Fruit fly (Drosophila melanogaster) whole organism, embryonic: ENCODE data around the gene CG7227.

Experiments
- BtbVII ChIP-seq: fragments of 200-800 bp; sonication (Bioruptor generic); optimal IDR thresholded peaks from 3 replicates; lab custom pipeline; 2017; ENCODE audit warnings: missing biosample characterization, mild to moderate bottlenecking, missing genetic modification characterization
- CG10267 ChIP-seq: fragments of 200-800 bp; sonication (Bioruptor generic); optimal IDR thresholded peaks from 2 replicates; lab custom pipeline; 2018; ENCODE audit warnings: missing biosample characterization, mild to moderate bottlenecking, missing genetic modification characterization, moderate library complexity
- CG10543 ChIP-seq: fragments of 200-800 bp; sonication (Bioruptor generic); optimal IDR thresholded peaks from 3 replicates; lab custom pipeline; 2017; ENCODE audit warnings: missing biosample characterization, mild to moderate bottlenecking, missing genetic modification characterization, moderate library complexity
- CG10979 ChIP-seq: fragments of 200-800 bp; sonication (Bioruptor generic); optimal IDR thresholded peaks from 2 replicates; lab custom pipeline; 2018; ENCODE audit warnings: missing biosample characterization, mild to moderate bottlenecking, missing genetic modification characterization, moderate library complexity
- CG12659 ChIP-seq: fragments of 200-800 bp; sonication (Bioruptor generic); optimal IDR thresholded peaks from 3 replicates; lab custom pipeline; 2017; ENCODE audit warnings: mild to moderate bottlenecking, missing biosample characterization, missing genetic modification reagents, missing genetic modification characterization
- CG12769 ChIP-seq: fragments of 200-800 bp; sonication (Bioruptor generic); optimal IDR thresholded peaks from 2 replicates; lab custom pipeline; 2019; ENCODE audit warnings: missing biosample characterization, mild to moderate bottlenecking, missing genetic modification characterization, moderate library complexity
- CG13287 ChIP-seq: fragments of 200-800 bp; sonication (Bioruptor generic); IDR thresholded peaks from 2 replicates; pipeline ENCODE4 v1.3.6; 2022; ENCODE audit warnings: missing biosample characterization, missing genetic modification characterization; ENCODE audit not compliant: partially characterized antibody
- CG1603 ChIP-seq: fragments of 200-800 bp; sonication (Bioruptor generic); optimal IDR thresholded peaks from 2 replicates; lab custom pipeline; 2019; ENCODE audit warnings: missing biosample characterization, mild to moderate bottlenecking, missing genetic modification characterization, moderate library complexity
- CG2129 ChIP-seq: fragments of 200-800 bp; sonication (Bioruptor generic); IDR thresholded peaks from 2 replicates; pipeline ENCODE4 v1.3.6; 2022; ENCODE audit warnings: missing biosample characterization, missing genetic modification characterization; ENCODE audit not compliant: partially characterized antibody
- CG2199 ChIP-seq: fragments of 200-800 bp; sonication (Bioruptor generic); IDR thresholded peaks from 3 replicates; pipeline ENCODE4 v1.3.6; 2022; ENCODE audit warnings: missing biosample characterization, missing genetic modification characterization
- CG34422 ChIP-seq: fragments of 200-800 bp; sonication (Bioruptor generic); IDR thresholded peaks from 3 replicates; pipeline ENCODE4 v1.3.6; 2022; ENCODE audit warnings: missing biosample characterization, missing genetic modification characterization
- CG42726 ChIP-seq: fragments of 200-800 bp; sonication (Bioruptor generic); IDR thresholded peaks from 2 replicates; pipeline ENCODE4 v1.3.6; 2022; ENCODE audit warnings: missing biosample characterization, missing genetic modification characterization; ENCODE audit not compliant: partially characterized antibody
- CG9797 ChIP-seq: fragments of 200-800 bp; sonication (Bioruptor generic); optimal IDR thresholded peaks from 3 replicates; lab custom pipeline; 2018; ENCODE audit warnings: missing biosample characterization, mild to moderate bottlenecking, missing genetic modification characterization
- CG9932 ChIP-seq: fragments of 200-800 bp; sonication (Bioruptor generic); IDR thresholded peaks from 2 replicates; pipeline ENCODE4 v1.3.6; 2022; ENCODE audit warnings: missing biosample characterization, missing genetic modification characterization
- CTCF ChIP-seq: fragments of 200-800 bp; sonication (Bioruptor generic); optimal IDR thresholded peaks from 2 replicates; lab custom pipeline; 2017; ENCODE audit warnings: missing biosample characterization, mild to moderate bottlenecking, missing genetic modification characterization, moderate library complexity
- CoRest ChIP-seq: fragments of 200-800 bp; sonication (Bioruptor generic); optimal IDR thresholded peaks from 3 replicates; lab custom pipeline; 2018; ENCODE audit warnings: missing biosample characterization, mild to moderate bottlenecking, missing genetic modification characterization, moderate library complexity
- Deaf1 ChIP-seq: fragments of 200-800 bp; optimal IDR thresholded peaks from 3 replicates; lab custom pipeline; 2019; ENCODE audit warnings: missing biosample characterization, mild to moderate bottlenecking, missing genetic modification characterization, moderate library complexity
- Dp ChIP-seq: fragments of 200-800 bp; sonication (Bioruptor generic); optimal IDR thresholded peaks from 2 replicates; lab custom pipeline; 2018; ENCODE audit warnings: missing biosample characterization, mild to moderate bottlenecking, missing genetic modification characterization, moderate library complexity
- E2f2 ChIP-seq: fragments of 200-800 bp; sonication (Bioruptor generic); IDR thresholded peaks from 2 replicates; pipeline ENCODE4 v1.3.6; 2022; ENCODE audit warnings: missing biosample characterization, missing genetic modification characterization
- HLH3B ChIP-seq: fragments of 200-800 bp; sonication (Bioruptor generic); IDR thresholded peaks from 2 replicates; pipeline ENCODE4 v1.3.6; 2022; ENCODE audit warnings: missing biosample characterization, missing genetic modification characterization
- HLH4C ChIP-seq: fragments of 200-800 bp; sonication (Bioruptor generic); IDR thresholded peaks from 3 replicates; pipeline ENCODE4 v1.3.6; 2022; ENCODE audit warnings: missing biosample characterization, missing genetic modification characterization; ENCODE audit not compliant: partially characterized antibody
- Hey ChIP-seq: fragments of 200-800 bp; sonication (Bioruptor generic); optimal IDR thresholded peaks from 3 replicates; lab custom pipeline; 2018; ENCODE audit warnings: missing biosample characterization, mild to moderate bottlenecking, missing genetic modification characterization
- HmgZ ChIP-seq: fragments of 200-800 bp; sonication (Bioruptor generic); optimal IDR thresholded peaks from 2 replicates; lab custom pipeline; 2018; ENCODE audit warnings: missing biosample characterization, mild to moderate bottlenecking, missing genetic modification characterization
- MESR4 ChIP-seq: fragments of 200-800 bp; sonication (Bioruptor generic); optimal IDR thresholded peaks from 2 replicates; lab custom pipeline; 2018; ENCODE audit warnings: missing biosample characterization, mild to moderate bottlenecking, missing genetic modification characterization, moderate library complexity
- Pdp1 ChIP-seq, 2 experiments: fragments of 200-800 bp; sonication (Bioruptor generic); optimal IDR thresholded peaks; 3 replicates each; lab custom pipeline; 2016; ENCODE audit warnings: missing biosample characterization in 2 of 2, missing genetic modification characterization in 2 of 2, mild to moderate bottlenecking in 1 of 2, moderate library complexity in 1 of 2
- az2 ChIP-seq: fragments of 200-800 bp; sonication (Bioruptor generic); optimal IDR thresholded peaks from 3 replicates; lab custom pipeline; 2016; ENCODE audit warnings: missing biosample characterization, missing genetic modification characterization
- chinmo ChIP-seq: fragments of 200-800 bp; sonication (Bioruptor generic); IDR thresholded peaks from 4 replicates; pipeline ENCODE4 v1.3.6; 2022; ENCODE audit warnings: missing biosample characterization, missing genetic modification characterization; ENCODE audit not compliant: partially characterized antibody
- ems ChIP-seq: fragments of 200-800 bp; sonication (Bioruptor generic); optimal IDR thresholded peaks from 3 replicates; lab custom pipeline; 2016; ENCODE audit warnings: missing biosample characterization, missing genetic modification characterization
- fd64A ChIP-seq: fragments of 200-800 bp; sonication (Bioruptor generic); optimal IDR thresholded peaks from 3 replicates; lab custom pipeline; 2018; ENCODE audit warnings: missing biosample characterization, mild to moderate bottlenecking, missing genetic modification characterization
- ftz-f1 ChIP-seq: fragments of 200-800 bp; sonication (Bioruptor generic); optimal IDR thresholded peaks from 2 replicates; lab custom pipeline; 2016; ENCODE audit warnings: missing biosample characterization, missing genetic modification characterization
- gcm2 ChIP-seq: fragments of 200-800 bp; sonication (Bioruptor generic); optimal IDR thresholded peaks from 2 replicates; lab custom pipeline; 2016; ENCODE audit warnings: missing biosample characterization, missing genetic modification characterization
- jumu ChIP-seq: fragments of 200-800 bp; sonication (Bioruptor generic); optimal IDR thresholded peaks from 3 replicates; lab custom pipeline; 2016; ENCODE audit warnings: missing biosample characterization, missing genetic modification characterization
- ken ChIP-seq: fragments of 200-800 bp; sonication (Bioruptor generic); IDR thresholded peaks from 3 replicates; pipeline ENCODE4 v1.3.6; 2022; ENCODE audit warnings: missing biosample characterization, missing genetic modification characterization
- knrl ChIP-seq: fragments of 200-800 bp; sonication (Bioruptor generic); IDR thresholded peaks from 3 replicates; pipeline ENCODE4 v1.3.6; 2022; ENCODE audit warnings: missing biosample characterization, missing genetic modification characterization; ENCODE audit not compliant: partially characterized antibody
- lov ChIP-seq, 2 experiments: fragments of 200-800 bp in 1 of 2; fragments of >200 bp in 1 of 2; sonication (Bioruptor generic) in 1 of 2; IDR thresholded peaks in 1 of 2; optimal IDR thresholded peaks in 1 of 2; 2 replicates in 1 of 2; 3 replicates in 1 of 2; pipeline versions ENCODE4 v1.3.6 to Lab custom; 2017 to 2022; ENCODE audit warnings: missing biosample characterization in 1 of 2, missing genetic modification characterization in 1 of 2
- mld ChIP-seq: fragments of 200-800 bp; sonication (Bioruptor generic); IDR thresholded peaks from 3 replicates; pipeline ENCODE4 v1.3.6; 2022; ENCODE audit warnings: missing biosample characterization, missing genetic modification characterization; ENCODE audit not compliant: partially characterized antibody
- nerfin-2 ChIP-seq: fragments of 200-800 bp; sonication (Bioruptor generic); IDR thresholded peaks from 2 replicates; pipeline ENCODE4 v1.3.6; 2022; ENCODE audit warnings: missing biosample characterization, missing genetic modification characterization; ENCODE audit not compliant: partially characterized antibody
- onecut ChIP-seq: fragments of 200-800 bp; sonication (Bioruptor generic); IDR thresholded peaks from 2 replicates; pipeline ENCODE4 v1.3.6; 2022; ENCODE audit warnings: missing biosample characterization, missing genetic modification characterization
- psq ChIP-seq: fragments of 200-800 bp; sonication (Bioruptor generic); optimal IDR thresholded peaks from 2 replicates; lab custom pipeline; 2017; ENCODE audit warnings: missing biosample characterization, missing genetic modification characterization
- run ChIP-seq: fragments of 200-800 bp; sonication (Bioruptor generic); optimal IDR thresholded peaks from 3 replicates; lab custom pipeline; 2018; ENCODE audit warnings: missing biosample characterization, mild to moderate bottlenecking, missing genetic modification characterization
- sd ChIP-seq: fragments of 200-800 bp; sonication (Bioruptor generic); optimal IDR thresholded peaks from 3 replicates; lab custom pipeline; 2018; ENCODE audit warnings: missing biosample characterization, mild to moderate bottlenecking, missing genetic modification characterization, moderate library complexity
- sens ChIP-seq: fragments of 200-800 bp; sonication (Bioruptor generic); peaks from one replicate; lab custom pipeline; 2016; ENCODE audit warnings: missing biosample characterization, missing genetic modification characterization
- stwl ChIP-seq: fragments of 200-800 bp; sonication (Bioruptor generic); optimal IDR thresholded peaks from 3 replicates; lab custom pipeline; 2018; ENCODE audit warnings: missing biosample characterization, mild to moderate bottlenecking, missing genetic modification characterization, moderate library complexity
- tin ChIP-seq: fragments of 200-800 bp; sonication (Bioruptor generic); optimal IDR thresholded peaks from 3 replicates; lab custom pipeline; 2016; ENCODE audit warnings: missing biosample characterization, missing genetic modification characterization
- tll ChIP-seq, 2 experiments: fragments of 200-800 bp in 1 of 2; fragments of >200 bp in 1 of 2; sonication (Bioruptor generic) in 1 of 2; optimal IDR thresholded peaks; 2 replicates each; lab custom pipeline; 2017 to 2019; ENCODE audit warnings: missing biosample characterization in 2 of 2, missing genetic modification characterization in 2 of 2, mild to moderate bottlenecking in 1 of 2, moderate library complexity in 1 of 2
- trem ChIP-seq: fragments of 200-800 bp; optimal IDR thresholded peaks from 3 replicates; lab custom pipeline; 2019; ENCODE audit warnings: missing biosample characterization, mild to moderate bottlenecking, missing genetic modification characterization, moderate library complexity

Gene CG7227

DNA sequence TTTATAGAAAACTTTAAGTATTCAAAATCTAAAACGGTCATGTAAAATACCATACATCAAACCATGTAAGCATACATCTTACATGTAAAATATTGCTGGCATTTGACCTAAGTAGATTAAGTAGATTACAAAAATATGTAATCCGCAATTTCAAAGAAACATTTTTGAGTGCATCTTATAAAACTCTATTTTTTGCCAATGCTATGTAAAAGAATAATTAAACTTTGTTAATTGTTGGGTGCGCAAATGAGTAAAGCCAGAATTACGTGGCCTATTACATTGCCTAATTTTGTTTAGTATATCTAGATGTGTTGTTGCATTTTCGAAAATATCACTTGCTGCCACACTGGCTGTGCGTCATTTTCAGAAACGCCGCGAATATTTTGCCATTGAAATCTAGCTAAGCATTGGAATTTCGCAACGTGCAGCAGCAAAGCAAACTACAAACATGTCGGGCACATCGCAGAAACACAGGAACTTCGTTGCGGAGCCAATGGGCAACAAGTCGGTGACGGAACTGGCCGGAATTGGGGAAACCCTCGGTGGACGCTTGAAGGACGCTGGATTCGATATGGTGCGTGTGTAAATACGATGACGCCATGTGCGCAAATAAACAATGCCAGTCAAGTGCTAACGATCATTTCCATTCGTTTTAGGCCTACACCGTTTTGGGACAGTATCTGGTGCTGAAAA, 31.4 kb upstream of the CG7227 start, which contains the start of gene baf (continued):
- TF ChIP-seq ems (GFP tag; lab: Kevin White, UChicago) (no peak), nerfin-2 (peak; percentile 37; the same call in 1 of the 2 replicates), E2f2 (GFP tag; lab: Robert Waterston, UW) (peak; percentile 68), mld (GFP tag; lab: Robert Waterston, UW) (no peak), HmgZ (tag; lab: Kevin White, UChicago) (peak; percentile 10), knrl (peak; percentile 54; the same call in 2 of the 3 replicates), CG10267 (tag; lab: Kevin White, UChicago) (peak; percentile 26), run (no peak), gcm2 (GFP tag; lab: Kevin White, UChicago) (no peak), MESR4 (GFP tag; lab: Kevin White, UChicago) (peak; percentile 71), ftz-f1 (GFP tag; lab: Kevin White, UChicago) (peak; percentile 37), stwl (tag; lab: Kevin White, UChicago) (peak; percentile 36), CTCF (GFP tag; lab: Kevin White, UChicago) (peak; percentile 68), CG12659 (peak; percentile 30), CG1603 (tag; lab: Kevin White, UChicago) (no peak), Hey (tag; lab: Kevin White, UChicago) (no peak), CoRest (tag; lab: Kevin White, UChicago) (peak; percentile 9), CG9797 (GFP tag; lab: Kevin White, UChicago) (peak; percentile 73), HLH3B (GFP tag; lab: Robert Waterston, UW) (no peak), Dp (GFP tag; lab: Kevin White, UChicago) (peak; percentile 62), trem (tag; lab: Kevin White, UChicago) (peak; percentile 47), CG42726 (GFP tag; lab: Robert Waterston, UW) (peak; percentile 4; the same call in 1 of the 2 replicates), HLH4C (no peak), sd (tag; lab: Kevin White, UChicago) (peak; percentile 81)

DNA sequence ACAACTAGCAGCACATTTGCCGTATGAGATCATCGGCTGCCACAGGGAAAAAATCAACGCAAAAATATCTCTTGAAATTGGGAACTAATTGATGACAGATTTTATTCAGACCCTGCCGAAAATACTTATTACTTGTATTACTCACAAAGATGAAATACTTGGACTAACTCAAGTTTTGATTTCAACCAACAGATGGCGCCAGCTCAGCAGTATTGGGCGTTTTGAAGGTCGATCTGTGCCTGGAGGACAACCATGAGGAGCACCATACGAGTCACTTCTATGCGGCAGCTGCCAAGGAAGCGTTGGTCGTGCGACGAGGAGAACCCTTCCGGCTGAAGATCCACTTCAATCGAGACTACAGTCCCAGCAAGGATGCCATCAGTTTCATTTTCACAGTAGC, 26.4 kb upstream of the CG7227 start:
- TF ChIP-seq chinmo (0 out of 4 replicates have a peak, but pooled peaks have one; percentile 1), lov (optimal IDR thresholded peaks at IDR 0.05; lab: Kevin White, UChicago) (no peak), lov (GFP tag; IDR thresholded peaks at IDR 0.05; lab: Robert Waterston, UW) (no peak), CG10979 (tag; lab: Kevin White, UChicago) (peak; percentile 47), az2 (GFP tag; lab: Kevin White, UChicago) (no peak), sens (GFP tag; lab: Kevin White, UChicago) (peak; percentile 1), CG2199 (GFP tag; lab: Robert Waterston, UW) (0 out of 3 replicates have a peak, but pooled peaks have one; percentile 50), CTCF (GFP tag; lab: Kevin White, UChicago) (peak; percentile 83), onecut (GFP tag; lab: Robert Waterston, UW) (no peak), fd64A (GFP tag; lab: Kevin White, UChicago) (no peak)

DNA sequence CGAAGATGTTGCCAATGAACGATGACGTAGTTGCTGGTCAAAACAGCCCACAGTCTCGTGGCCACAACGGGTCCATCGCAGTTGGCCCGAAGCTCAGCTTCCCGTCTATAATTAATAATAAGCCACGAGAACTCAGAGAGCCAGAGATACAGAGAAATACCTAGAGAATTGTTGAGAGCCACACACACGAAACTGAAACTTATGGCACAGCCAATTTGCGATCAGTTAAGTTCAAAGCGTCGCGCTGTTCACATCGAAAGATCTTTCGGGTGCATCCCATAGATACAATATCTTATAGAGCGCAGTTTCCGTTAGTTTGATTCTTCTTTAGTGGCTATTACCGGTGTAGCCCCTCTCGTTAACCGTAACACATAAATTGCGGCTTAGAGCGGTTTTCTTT, 14.6 kb upstream of the CG7227 start:
- TF ChIP-seq BtbVII (GFP tag; lab: Kevin White, UChicago) = peak; percentile 41
- no peak for TF ChIP-seq tin (GFP tag; lab: Kevin White, UChicago)
- no peak for TF ChIP-seq CG2129 (GFP tag; lab: Robert Waterston, UW)
- TF ChIP-seq chinmo = peak; percentile 88; the same call in 3 of the 4 replicates
- TF ChIP-seq CG13287 (GFP tag; lab: Robert Waterston, UW) = peak; percentile 46
- TF ChIP-seq CG34422 (GFP tag; lab: Robert Waterston, UW) = no peak
- peak; percentile 1 for TF ChIP-seq CG12769 (tag; lab: Kevin White, UChicago)
- TF ChIP-seq jumu = no peak
- peak in 1 of 2 experiments; percentile 8 for TF ChIP-seq Pdp1 (GFP tag; optimal IDR thresholded peaks at IDR 0.05; lab: Kevin White, UChicago)
- TF ChIP-seq Deaf1 (tag; lab: Kevin White, UChicago) = peak; percentile 39
- TF ChIP-seq CG10543 = peak; percentile 40
- TF ChIP-seq CG9932 = peak; percentile 21; the same call in 1 of the 2 replicates
- TF ChIP-seq ken (GFP tag; lab: Robert Waterston, UW) = no peak
- TF ChIP-seq psq (GFP tag; lab: Kevin White, UChicago) = no peak
- no peak for TF ChIP-seq tll (GFP tag; optimal IDR thresholded peaks at IDR 0.05; lab: Kevin White, UChicago)
